Worm (Caenorhabditis elegans) whole organism, L4 larva: ENCODE measurements around the gene col-43.

ENCODE experiments used
- D1046.2 ChIP-seq: fragments of 200-800 bp; sonication (Bioruptor generic); IDR thresholded peaks from 2 replicates; pipeline ENCODE4 v1.3.6; 2022; ENCODE audit warnings: missing genetic modification characterization, missing compliant biosample characterization
- R02D3.7 ChIP-seq: fragments of 150-350 bp; sonication (generic microtip); optimal IDR thresholded peaks from 3 replicates; lab custom pipeline; 2014; ENCODE audit warnings: missing biosample characterization, missing genetic modification characterization
- T20F7.1 ChIP-seq: fragments of 200-800 bp; sonication (Bioruptor generic); optimal IDR thresholded peaks from 2 replicates; lab custom pipeline; 2018; ENCODE audit warnings: mild to moderate bottlenecking, missing genetic modification characterization, missing compliant biosample characterization
- T26A8.4 ChIP-seq: fragments of 200-800 bp; sonication (Bioruptor generic); IDR thresholded peaks from 2 replicates; pipeline ENCODE4 v1.3.6; 2022; ENCODE audit warnings: missing genetic modification characterization, missing compliant biosample characterization
- Y75B8A.6 ChIP-seq: fragments of 200-800 bp; sonication (Bioruptor generic); IDR thresholded peaks from 2 replicates; pipeline ENCODE4 v1.3.6; 2022; ENCODE audit warnings: missing genetic modification reagents, missing genetic modification characterization, missing compliant biosample characterization
- ZK337.2 ChIP-seq: fragments of 200-800 bp; sonication (Bioruptor generic); IDR thresholded peaks from 2 replicates; pipeline ENCODE4 v1.3.6; 2022; ENCODE audit warnings: missing genetic modification reagents, missing genetic modification characterization, missing compliant biosample characterization
- aha-1 ChIP-seq: fragments of 150-350 bp; peaks from one replicate; lab custom pipeline; 2014; ENCODE audit warnings: missing biosample characterization, missing genetic modification characterization
- ama-1 ChIP-seq: fragments of 150-350 bp; optimal IDR thresholded peaks from 2 replicates; lab custom pipeline; 2014; ENCODE audit warnings: inconsistent platforms, mixed read lengths
- attf-4 ChIP-seq: sonication (generic microtip); optimal IDR thresholded peaks from 3 replicates; lab custom pipeline; 2017; ENCODE audit warnings: missing biosample characterization, missing genetic modification characterization
- ceh-28 ChIP-seq: fragments of 150-350 bp; optimal IDR thresholded peaks from 2 replicates; lab custom pipeline; 2014; ENCODE audit warnings: missing biosample characterization, missing genetic modification reagents, missing genetic modification characterization
- cey-2 ChIP-seq: sonication (generic microtip); optimal IDR thresholded peaks from 3 replicates; lab custom pipeline; 2017; ENCODE audit warnings: missing genetic modification characterization, mild to moderate bottlenecking, missing compliant biosample characterization, antibody characterized with exemption, borderline replicate concordance; ENCODE audit not compliant: insufficient read depth
- daf-8 ChIP-seq: fragments of 200-800 bp; sonication (Bioruptor generic); IDR thresholded peaks from 2 replicates; pipeline ENCODE4 v1.3.6; 2022; ENCODE audit warnings: missing genetic modification characterization, missing compliant biosample characterization
- dmd-8 ChIP-seq: fragments of 200-800 bp; sonication (Bioruptor generic); IDR thresholded peaks from 2 replicates; pipeline ENCODE4 v1.3.6; 2022; ENCODE audit warnings: missing genetic modification characterization, missing compliant biosample characterization
- duxl-1 ChIP-seq: sonication (generic microtip); optimal IDR thresholded peaks from 2 replicates; lab custom pipeline; 2016; ENCODE audit warnings: mild to moderate bottlenecking, missing genetic modification characterization, moderate library complexity, missing compliant biosample characterization; ENCODE audit not compliant: poor library complexity
- dve-1 ChIP-seq: sonication (generic microtip); optimal IDR thresholded peaks from 2 replicates; lab custom pipeline; 2017; ENCODE audit warnings: antibody characterized with exemption, mild to moderate bottlenecking, missing genetic modification characterization, missing compliant biosample characterization; ENCODE audit not compliant: insufficient read depth
- egl-27 ChIP-seq: sonication (generic microtip); optimal IDR thresholded peaks from 3 replicates; lab custom pipeline; 2017; ENCODE audit warnings: missing biosample characterization, missing genetic modification reagents, missing genetic modification characterization
- hlh-11 ChIP-seq: fragments of 200-800 bp; sonication (Bioruptor generic); optimal IDR thresholded peaks from 2 replicates; lab custom pipeline; 2018; ENCODE audit warnings: mild to moderate bottlenecking, missing genetic modification characterization, missing compliant biosample characterization
- lim-7 ChIP-seq: fragments of 200-800 bp; sonication (Bioruptor generic); IDR thresholded peaks from 2 replicates; pipeline ENCODE4 v1.3.6; 2022; ENCODE audit warnings: missing genetic modification characterization, missing compliant biosample characterization
- lin-1 ChIP-seq: fragments of 200-800 bp; sonication (Bioruptor generic); IDR thresholded peaks from 2 replicates; pipeline ENCODE4 v1.3.6; 2022; ENCODE audit warnings: missing genetic modification reagents, missing genetic modification characterization, missing compliant biosample characterization
- lin-13 ChIP-seq: fragments of 150-350 bp; optimal IDR thresholded peaks from 2 replicates; lab custom pipeline; 2014; ENCODE audit warnings: missing biosample characterization, missing genetic modification reagents, missing genetic modification characterization
- lin-15B ChIP-seq: fragments of 150-350 bp; sonication (generic microtip); optimal IDR thresholded peaks from 3 replicates; lab custom pipeline; 2014; ENCODE audit warnings: missing biosample characterization, missing genetic modification characterization
- lsy-2 ChIP-seq, 2 experiments: fragments of 150-350 bp in 1 of 2; sonication (generic microtip) in 1 of 2; optimal IDR thresholded peaks; 2 replicates each; lab custom pipeline; 2014 to 2017; ENCODE audit warnings: missing biosample characterization in 2 of 2, missing genetic modification characterization in 2 of 2
- mdl-1 ChIP-seq, 2 experiments: fragments of 150-350 bp in 1 of 2; sonication (generic microtip) in 1 of 2; optimal IDR thresholded peaks; 2 replicates each; lab custom pipeline; 2014 to 2017; ENCODE audit warnings: missing biosample characterization in 2 of 2, missing genetic modification characterization in 2 of 2
- mep-1 ChIP-seq: fragments of 150-350 bp; sonication (generic microtip); optimal IDR thresholded peaks from 3 replicates; lab custom pipeline; 2014; ENCODE audit warnings: missing biosample characterization, missing genetic modification characterization
- mes-2 ChIP-seq: sonication (generic microtip); optimal IDR thresholded peaks from 2 replicates; lab custom pipeline; 2016; ENCODE audit warnings: missing genotype, mild to moderate bottlenecking, missing genetic modification characterization, missing compliant biosample characterization; ENCODE audit not compliant: poor library complexity, severe bottlenecking
- nhr-10 ChIP-seq: fragments of 150-350 bp; optimal IDR thresholded peaks from 2 replicates; lab custom pipeline; 2014; ENCODE audit warnings: missing biosample characterization, missing genetic modification characterization
- nhr-102 ChIP-seq: sonication (generic microtip); optimal IDR thresholded peaks from 2 replicates; lab custom pipeline; 2016; ENCODE audit warnings: mild to moderate bottlenecking, missing genetic modification characterization, moderate library complexity, missing compliant biosample characterization
- nhr-111 ChIP-seq: fragments of 200-800 bp; sonication (Bioruptor generic); optimal IDR thresholded peaks from 2 replicates; lab custom pipeline; 2018; ENCODE audit warnings: mild to moderate bottlenecking, missing genetic modification characterization, missing compliant biosample characterization
- nhr-237 ChIP-seq: sonication (generic microtip); optimal IDR thresholded peaks from 2 replicates; lab custom pipeline; 2017; ENCODE audit warnings: missing biosample characterization, missing genetic modification characterization
- nhr-25 ChIP-seq: sonication (generic microtip); optimal IDR thresholded peaks from 2 replicates; lab custom pipeline; 2017; ENCODE audit warnings: missing genetic modification characterization, mild to moderate bottlenecking, missing compliant biosample characterization, antibody characterized with exemption, moderate library complexity, borderline replicate concordance; ENCODE audit not compliant: insufficient read depth
- nhr-41 ChIP-seq: fragments of 200-800 bp; sonication (Bioruptor generic); IDR thresholded peaks from 2 replicates; pipeline ENCODE4 v1.3.6; 2022; ENCODE audit warnings: missing genetic modification reagents, missing genetic modification characterization, missing compliant biosample characterization
- nhr-42 ChIP-seq: fragments of 200-800 bp; sonication (Bioruptor generic); IDR thresholded peaks from 2 replicates; pipeline ENCODE4 v1.3.6; 2022; ENCODE audit warnings: missing genetic modification characterization, missing compliant biosample characterization
- pha-4 ChIP-seq, 2 experiments: fragments of 150-350 bp in 1 of 2; fragments of 200-800 bp in 1 of 2; sonication (Bioruptor generic) in 1 of 2; IDR thresholded peaks in 1 of 2; optimal IDR thresholded peaks in 1 of 2; 2 replicates each; pipeline versions ENCODE4 v1.3.6 to Lab custom; 2014 to 2022; ENCODE audit warnings: missing genetic modification characterization in 2 of 2, missing genetic modification reagents in 2 of 2, missing biosample characterization in 1 of 2, missing compliant biosample characterization in 1 of 2
- pqm-1 ChIP-seq: sonication (generic microtip); optimal IDR thresholded peaks from 2 replicates; lab custom pipeline; 2017; ENCODE audit warnings: missing biosample characterization, missing genetic modification characterization
- sdz-12 ChIP-seq: fragments of 200-800 bp; sonication (Bioruptor generic); optimal IDR thresholded peaks from 2 replicates; lab custom pipeline; 2018; ENCODE audit warnings: mild to moderate bottlenecking, missing genetic modification characterization, missing compliant biosample characterization
- set-16 ChIP-seq: fragments of 200-800 bp; sonication (Bioruptor generic); IDR thresholded peaks from 2 replicates; pipeline ENCODE4 v1.3.6; 2022; ENCODE audit warnings: missing genetic modification reagents, missing genetic modification characterization, missing compliant biosample characterization
- skn-1 ChIP-seq: fragments of 150-350 bp; optimal IDR thresholded peaks from 2 replicates; lab custom pipeline; 2014; ENCODE audit warnings: missing biosample characterization, missing genetic modification characterization
- snpc-1.2 ChIP-seq: fragments of 200-800 bp; sonication (Bioruptor generic); IDR thresholded peaks from 2 replicates; pipeline ENCODE4 v1.3.6; 2022; ENCODE audit warnings: missing genetic modification reagents, missing genetic modification characterization, missing compliant biosample characterization
- spr-1 ChIP-seq: sonication (generic microtip); optimal IDR thresholded peaks from 2 replicates; lab custom pipeline; 2016; ENCODE audit warnings: mild to moderate bottlenecking, missing genetic modification characterization, missing compliant biosample characterization
- tra-1 ChIP-seq: fragments of 200-800 bp; sonication (Bioruptor generic); IDR thresholded peaks from 2 replicates; pipeline ENCODE4 v1.3.6; 2022; ENCODE audit warnings: missing genetic modification reagents, missing genetic modification characterization, missing compliant biosample characterization
- vab-7 ChIP-seq: fragments of 200-800 bp; sonication (Bioruptor generic); IDR thresholded peaks from 2 replicates; pipeline ENCODE4 v1.3.6; 2022; ENCODE audit warnings: missing genetic modification reagents, missing genetic modification characterization, missing compliant biosample characterization
- zag-1 ChIP-seq: fragments of 150-350 bp; optimal IDR thresholded peaks from 2 replicates; lab custom pipeline; 2014; ENCODE audit warnings: missing biosample characterization, missing genetic modification characterization
- zfp-3 ChIP-seq: fragments of 200-800 bp; sonication (Bioruptor generic); conservative IDR thresholded peaks from 2 replicates; pipeline ENCODE4 v1.3.6; 2022; ENCODE audit warnings: missing genetic modification reagents, missing genetic modification characterization, missing compliant biosample characterization

col-43 gene

ce11 chrV:8040247-8041084, 10.2 kb downstream of the col-43 start (continued):
- no peak for TF ChIP-seq D1046.2 (GFP tag; lab: Robert Waterston, UW)
- no peak for TF ChIP-seq R02D3.7 (tag; lab: Kevin White, UChicago)
- TF ChIP-seq T20F7.1: no peak
- TF ChIP-seq nhr-42 (GFP tag; lab: Robert Waterston, UW): no peak
- peak; percentile 48; the same call in 1 of the 2 replicates for TF ChIP-seq set-16 (GFP tag; lab: Robert Waterston, UW)
- no peak for TF ChIP-seq nhr-237 (tag; lab: Kevin White, UChicago)
- no peak for TF ChIP-seq sdz-12 (GFP tag; lab: Kevin White, UChicago)
- peak; percentile 4 for TF ChIP-seq mes-2
- no peak for TF ChIP-seq nhr-10 (tag; lab: Kevin White, UChicago)
- no peak for TF ChIP-seq skn-1 (tag; lab: Kevin White, UChicago)
- no peak for TF ChIP-seq nhr-25 (tag; lab: Kevin White, UChicago)
- TF ChIP-seq lim-7 (GFP tag; lab: Robert Waterston, UW): no peak
- no peak for TF ChIP-seq T26A8.4
- peak in 1 of 2 experiments; percentile 43 for TF ChIP-seq mdl-1 (tag; optimal IDR thresholded peaks at IDR 0.05; lab: Kevin White, UChicago)
- no peak for TF ChIP-seq lin-15B (tag; lab: Kevin White, UChicago)
- TF ChIP-seq dve-1 (tag; lab: Kevin White, UChicago): peak; percentile 51
- TF ChIP-seq zag-1: no peak
- no peak for TF ChIP-seq ceh-28
- TF ChIP-seq nhr-41: no peak
- peak in 1 of 2 experiments; percentile 60 for TF ChIP-seq lsy-2 (tag; optimal IDR thresholded peaks at IDR 0.05; lab: Kevin White, UChicago)

DNA sequence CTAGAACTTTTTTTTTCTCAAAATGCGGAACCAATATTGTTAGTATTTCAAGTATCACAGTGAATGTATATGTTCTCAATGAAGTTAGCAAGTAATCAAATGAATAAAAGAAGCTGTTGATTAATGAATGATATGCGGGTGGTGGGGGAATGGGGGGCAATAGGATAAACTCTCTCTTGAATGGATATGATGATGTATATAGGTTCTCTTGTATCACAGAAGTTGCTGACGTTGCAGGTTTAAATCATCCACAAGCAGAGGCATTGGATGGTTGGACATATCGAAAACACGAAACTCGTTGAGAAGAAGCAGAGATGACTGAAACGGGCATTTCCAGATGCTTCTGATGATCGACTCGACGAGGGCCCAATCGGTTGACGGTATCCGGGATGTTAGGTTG, 11.1 kb downstream of the col-43 start:
- TF ChIP-seq ama-1 (lab: Kevin White, UChicago): peak; percentile 70
- TF ChIP-seq ZK337.2 (GFP tag; lab: Robert Waterston, UW): no peak

ce11 chrV:8039085-8039525, 11.6 kb downstream of the col-43 start:
- TF ChIP-seq tra-1 (GFP tag; lab: Robert Waterston, UW) (peak; percentile 19; the same call in 1 of the 2 replicates), lin-1 (peak; percentile 52; the same call in 1 of the 2 replicates), lsy-2 (tag; optimal IDR thresholded peaks at IDR 0.05; lab: Kevin White, UChicago) (peak in 1 of 2 experiments; percentile 47), attf-4 (tag; lab: Kevin White, UChicago) (peak; percentile 30), cey-2 (no peak), mep-1 (peak; percentile 79), T26A8.4 (peak; percentile 57; the same call in 1 of the 2 replicates), dmd-8 (GFP tag; lab: Robert Waterston, UW) (no peak), egl-27 (no peak), ZK337.2 (GFP tag; lab: Robert Waterston, UW) (no peak), duxl-1 (tag; lab: Kevin White, UChicago) (peak; percentile 83), lin-13 (GFP tag; lab: Kevin White, UChicago) (no peak), vab-7 (no peak), Y75B8A.6 (GFP tag; lab: Robert Waterston, UW) (no peak), daf-8 (GFP tag; lab: Robert Waterston, UW) (no peak), spr-1 (peak; percentile 61), hlh-11 (tag; lab: Kevin White, UChicago) (peak; percentile 15), nhr-111 (GFP tag; lab: Kevin White, UChicago) (peak; percentile 24), nhr-25 (tag; lab: Kevin White, UChicago) (peak; percentile 85), zfp-3 (GFP tag; lab: Robert Waterston, UW) (peak; percentile 82; the same call in 1 of the 2 replicates), aha-1 (tag; lab: Kevin White, UChicago) (peak; percentile 52), snpc-1.2 (GFP tag; lab: Robert Waterston, UW) (no peak), dve-1 (tag; lab: Kevin White, UChicago) (peak; percentile 16), nhr-102 (tag; lab: Kevin White, UChicago) (peak; percentile 44), pha-4 (GFP tag; IDR thresholded peaks at IDR 0.05; lab: Robert Waterston, UW) (0 out of 2 replicates have a peak, but pooled peaks have one; percentile 9), pha-4 (tag; optimal IDR thresholded peaks at IDR 0.05; lab: Kevin White, UChicago) (no peak), ama-1 (lab: Kevin White, UChicago) (no peak), pqm-1 (tag; lab: Kevin White, UChicago) (no peak), set-16 (GFP tag; lab: Robert Waterston, UW) (no peak), mes-2 (peak; percentile 0)
